Fruit fly (Drosophila melanogaster) whole organism, embryonic: ENCODE measurements around the gene tws.

ENCODE experiments used
- C15 ChIP-seq: fragments of 200-800 bp; sonication (Bioruptor generic); IDR thresholded peaks from 3 replicates; pipeline ENCODE4 v1.3.6; 2022; ENCODE audit warnings: missing biosample characterization, missing genetic modification characterization
- CG10209 ChIP-seq: fragments of 200-800 bp; sonication (Bioruptor generic); optimal IDR thresholded peaks from 3 replicates; lab custom pipeline; 2017; ENCODE audit warnings: missing biosample characterization, mild to moderate bottlenecking, missing genetic modification characterization, missing genetic modification reagents
- CG10267 ChIP-seq: fragments of 200-800 bp; sonication (Bioruptor generic); optimal IDR thresholded peaks from 2 replicates; lab custom pipeline; 2018; ENCODE audit warnings: missing biosample characterization, mild to moderate bottlenecking, missing genetic modification characterization, moderate library complexity
- CG10565 ChIP-seq: fragments of 200-800 bp; sonication (Bioruptor generic); optimal IDR thresholded peaks from 3 replicates; lab custom pipeline; 2016; ENCODE audit warnings: missing biosample characterization, mild to moderate bottlenecking, missing genetic modification characterization
- CG11247 ChIP-seq: fragments of 200-800 bp; sonication (Bioruptor generic); IDR thresholded peaks from 2 replicates; pipeline ENCODE4 v1.3.6; 2022; ENCODE audit warnings: missing biosample characterization, missing genetic modification characterization
- CG1603 ChIP-seq: fragments of 200-800 bp; sonication (Bioruptor generic); optimal IDR thresholded peaks from 2 replicates; lab custom pipeline; 2019; ENCODE audit warnings: missing biosample characterization, mild to moderate bottlenecking, missing genetic modification characterization, moderate library complexity
- CG17568 ChIP-seq: fragments of 200-800 bp; sonication (Bioruptor generic); optimal IDR thresholded peaks from 2 replicates; lab custom pipeline; 2018; ENCODE audit warnings: missing biosample characterization, mild to moderate bottlenecking, missing genetic modification characterization, moderate library complexity
- CG1792 ChIP-seq: fragments of 200-800 bp; sonication (Bioruptor generic); optimal IDR thresholded peaks from 2 replicates; lab custom pipeline; 2016; ENCODE audit warnings: missing biosample characterization, missing genetic modification characterization
- CG2129 ChIP-seq: fragments of 200-800 bp; sonication (Bioruptor generic); IDR thresholded peaks from 2 replicates; pipeline ENCODE4 v1.3.6; 2022; ENCODE audit warnings: missing biosample characterization, missing genetic modification characterization; ENCODE audit not compliant: partially characterized antibody
- CG30431 ChIP-seq: fragments of 200-800 bp; sonication (Bioruptor generic); optimal IDR thresholded peaks from 2 replicates; lab custom pipeline; 2017; ENCODE audit warnings: missing biosample characterization, missing genetic modification characterization
- CG31365 ChIP-seq: fragments of 200-800 bp; sonication (Bioruptor generic); optimal IDR thresholded peaks from 2 replicates; lab custom pipeline; 2018; ENCODE audit warnings: missing biosample characterization, mild to moderate bottlenecking, missing genetic modification characterization
- CG33213 ChIP-seq: fragments of 200-800 bp; sonication (Bioruptor generic); optimal IDR thresholded peaks from 3 replicates; lab custom pipeline; 2016; ENCODE audit warnings: missing biosample characterization, missing genetic modification characterization
- CG3726 ChIP-seq: fragments of 200-800 bp; sonication (Bioruptor generic); IDR thresholded peaks from 3 replicates; pipeline ENCODE4, ENCODE4 v1.3.6; 2022; ENCODE audit warnings: missing biosample characterization, missing genetic modification characterization
- CG6683 ChIP-seq: fragments of 200-800 bp; sonication (Bioruptor generic); optimal IDR thresholded peaks from 2 replicates; lab custom pipeline; 2017; ENCODE audit warnings: missing biosample characterization, mild to moderate bottlenecking, missing genetic modification characterization, missing genetic modification reagents
- CG6854 ChIP-seq: fragments of 200-800 bp; sonication (Bioruptor generic); optimal IDR thresholded peaks from 3 replicates; lab custom pipeline; 2017; ENCODE audit warnings: missing biosample characterization, mild to moderate bottlenecking, missing genetic modification characterization
- CG7271 ChIP-seq: fragments of 200-800 bp; sonication (Bioruptor generic); optimal IDR thresholded peaks from 2 replicates; lab custom pipeline; 2018; ENCODE audit warnings: missing biosample characterization, mild to moderate bottlenecking, missing genetic modification characterization, moderate library complexity
- CG7786 ChIP-seq: fragments of 200-800 bp; sonication (Bioruptor generic); optimal IDR thresholded peaks from 2 replicates; lab custom pipeline; 2016; ENCODE audit warnings: missing biosample characterization, missing genetic modification characterization
- CG7963 ChIP-seq: fragments of 200-800 bp; sonication (Bioruptor generic); IDR thresholded peaks from 3 replicates; pipeline ENCODE4 v1.3.6; 2022; ENCODE audit warnings: missing biosample characterization, missing genetic modification characterization; ENCODE audit not compliant: partially characterized antibody
- CHES-1-like ChIP-seq: fragments of 200-800 bp; sonication (Bioruptor generic); optimal IDR thresholded peaks from 2 replicates; lab custom pipeline; 2016; ENCODE audit warnings: missing biosample characterization, missing genetic modification characterization
- D19A ChIP-seq: fragments of 200-800 bp; optimal IDR thresholded peaks from 3 replicates; lab custom pipeline; 2019; ENCODE audit warnings: missing biosample characterization, mild to moderate bottlenecking, missing genetic modification characterization, moderate library complexity
- D19B ChIP-seq: fragments of 200-800 bp; sonication (Bioruptor generic); optimal IDR thresholded peaks from 2 replicates; lab custom pipeline; 2017; ENCODE audit warnings: missing biosample characterization, mild to moderate bottlenecking, missing genetic modification characterization
- Deaf1 ChIP-seq: fragments of 200-800 bp; optimal IDR thresholded peaks from 3 replicates; lab custom pipeline; 2019; ENCODE audit warnings: missing biosample characterization, mild to moderate bottlenecking, missing genetic modification characterization, moderate library complexity
- Dll ChIP-seq: fragments of 200-800 bp; sonication (Bioruptor generic); IDR thresholded peaks from 4 replicates; pipeline ENCODE4 v1.3.6; 2022; ENCODE audit warnings: missing biosample characterization, missing genetic modification characterization; ENCODE audit not compliant: partially characterized antibody
- E2f2 ChIP-seq: fragments of 200-800 bp; sonication (Bioruptor generic); IDR thresholded peaks from 2 replicates; pipeline ENCODE4 v1.3.6; 2022; ENCODE audit warnings: missing biosample characterization, missing genetic modification characterization
- Eip74EF ChIP-seq, 2 experiments: fragments of 200-800 bp in 1 of 2; fragments of >200 bp in 1 of 2; sonication (Bioruptor generic) in 1 of 2; optimal IDR thresholded peaks; 2 replicates each; lab custom pipeline; 2017 to 2019; ENCODE audit warnings: missing biosample characterization in 2 of 2, missing genetic modification characterization in 2 of 2, mild to moderate bottlenecking in 1 of 2, moderate library complexity in 1 of 2
- HmgZ ChIP-seq: fragments of 200-800 bp; sonication (Bioruptor generic); optimal IDR thresholded peaks from 2 replicates; lab custom pipeline; 2018; ENCODE audit warnings: missing biosample characterization, mild to moderate bottlenecking, missing genetic modification characterization
- Jarid2 ChIP-seq: fragments of 200-800 bp; sonication (Bioruptor generic); optimal IDR thresholded peaks from 3 replicates; lab custom pipeline; 2017; ENCODE audit warnings: mild to moderate bottlenecking, missing biosample characterization, missing genetic modification reagents, missing genetic modification characterization
- MESR4 ChIP-seq: fragments of 200-800 bp; sonication (Bioruptor generic); optimal IDR thresholded peaks from 2 replicates; lab custom pipeline; 2018; ENCODE audit warnings: missing biosample characterization, mild to moderate bottlenecking, missing genetic modification characterization, moderate library complexity
- NK7.1 ChIP-seq: fragments of 200-800 bp; sonication (Bioruptor generic); optimal IDR thresholded peaks from 3 replicates; lab custom pipeline; 2016; ENCODE audit warnings: missing biosample characterization, missing genetic modification characterization
- Nf-YC ChIP-seq: fragments of 200-800 bp; optimal IDR thresholded peaks from 3 replicates; lab custom pipeline; 2019; ENCODE audit warnings: missing biosample characterization, mild to moderate bottlenecking, missing genetic modification characterization, moderate library complexity
- Sin3A ChIP-seq: fragments of >200 bp; optimal IDR thresholded peaks from 2 replicates; lab custom pipeline; 2018
- ato ChIP-seq: fragments of 200-800 bp; sonication (Bioruptor generic); IDR thresholded peaks from 2 replicates; pipeline ENCODE4 v1.3.6; 2022; ENCODE audit warnings: missing biosample characterization, missing genetic modification characterization; ENCODE audit not compliant: partially characterized antibody
- br ChIP-seq: fragments of >200 bp; optimal IDR thresholded peaks from 2 replicates; lab custom pipeline; 2017
- btn ChIP-seq: fragments of 200-800 bp; sonication (Bioruptor generic); optimal IDR thresholded peaks from 2 replicates; lab custom pipeline; 2016; ENCODE audit warnings: missing biosample characterization, missing genetic modification characterization
- cg ChIP-seq: fragments of 200-800 bp; sonication (Bioruptor generic); optimal IDR thresholded peaks from 3 replicates; lab custom pipeline; 2019; ENCODE audit warnings: missing biosample characterization, mild to moderate bottlenecking, missing genetic modification characterization, moderate library complexity
- cwo ChIP-seq: fragments of 200-800 bp; sonication (Bioruptor generic); optimal IDR thresholded peaks from 3 replicates; lab custom pipeline; 2017; ENCODE audit warnings: missing biosample characterization, missing genetic modification characterization, mild to moderate bottlenecking, moderate library complexity, missing genetic modification reagents
- dm ChIP-seq: fragments of 200-800 bp; sonication (Bioruptor generic); optimal IDR thresholded peaks from 3 replicates; lab custom pipeline; 2016; ENCODE audit warnings: missing biosample characterization, missing genetic modification characterization
- dmrt11E ChIP-seq: fragments of 200-800 bp; sonication (Bioruptor generic); optimal IDR thresholded peaks from 3 replicates; lab custom pipeline; 2018; ENCODE audit warnings: missing biosample characterization, mild to moderate bottlenecking, missing genetic modification characterization, moderate library complexity
- fd96Cb ChIP-seq: fragments of 200-800 bp; sonication (Bioruptor generic); optimal IDR thresholded peaks from 2 replicates; lab custom pipeline; 2018; ENCODE audit warnings: missing biosample characterization, mild to moderate bottlenecking, missing genetic modification characterization, moderate library complexity
- ham ChIP-seq: fragments of 200-800 bp; sonication (Bioruptor generic); IDR thresholded peaks from 2 replicates; pipeline ENCODE4 v1.3.6; 2022; ENCODE audit warnings: missing biosample characterization, missing genetic modification characterization
- hb ChIP-seq: fragments of 200-800 bp; sonication (Bioruptor generic); IDR thresholded peaks from 3 replicates; pipeline ENCODE4 v1.3.6; 2022; ENCODE audit warnings: missing biosample characterization, missing genetic modification characterization; ENCODE audit not compliant: partially characterized antibody
- hkb ChIP-seq, 2 experiments: fragments of 200-800 bp in 1 of 2; fragments of >200 bp in 1 of 2; sonication (Bioruptor generic) in 1 of 2; IDR thresholded peaks in 1 of 2; optimal IDR thresholded peaks in 1 of 2; 2 replicates each; pipeline versions ENCODE4 v1.3.6 to Lab custom; 2017 to 2022; ENCODE audit warnings: missing biosample characterization in 1 of 2, missing genetic modification characterization in 1 of 2
- lov ChIP-seq, 2 experiments: fragments of 200-800 bp in 1 of 2; fragments of >200 bp in 1 of 2; sonication (Bioruptor generic) in 1 of 2; IDR thresholded peaks in 1 of 2; optimal IDR thresholded peaks in 1 of 2; 2 replicates in 1 of 2; 3 replicates in 1 of 2; pipeline versions ENCODE4 v1.3.6 to Lab custom; 2017 to 2022; ENCODE audit warnings: missing biosample characterization in 1 of 2, missing genetic modification characterization in 1 of 2
- mirr ChIP-seq: fragments of 200-800 bp; sonication (Bioruptor generic); optimal IDR thresholded peaks from 3 replicates; lab custom pipeline; 2018; ENCODE audit warnings: missing biosample characterization, mild to moderate bottlenecking, missing genetic modification characterization
- pb ChIP-seq: fragments of 200-800 bp; sonication (Bioruptor generic); optimal IDR thresholded peaks from 3 replicates; lab custom pipeline; 2016; ENCODE audit warnings: missing biosample characterization, missing genetic modification characterization
- rib ChIP-seq: fragments of 200-800 bp; sonication (Bioruptor generic); IDR thresholded peaks from 2 replicates; pipeline ENCODE4 v1.3.6; 2022; ENCODE audit warnings: missing biosample characterization, missing genetic modification characterization
- sens-2 ChIP-seq: fragments of 200-800 bp; sonication (Bioruptor generic); IDR thresholded peaks from 2 replicates; pipeline ENCODE4 v1.3.6; 2022; ENCODE audit warnings: missing biosample characterization, missing genetic modification characterization
- sr ChIP-seq: fragments of 200-800 bp; sonication (Bioruptor generic); IDR thresholded peaks from 3 replicates; pipeline ENCODE4 v1.3.6; 2022; ENCODE audit warnings: missing biosample characterization, missing genetic modification characterization

tws gene

dm6 chr3R:10170356-10170876, 30.8 kb upstream of the tws start, which contains the start of gene Best1 (continued):
- TF ChIP-seq mirr (peak; percentile 68), Jarid2 (GFP tag; lab: Kevin White, UChicago) (peak; percentile 98), hkb (optimal IDR thresholded peaks at IDR 0.05; lab: Kevin White, UChicago) (no peak), hkb (GFP tag; IDR thresholded peaks at IDR 0.05; lab: Robert Waterston, UW) (peak; percentile 93), cg (GFP tag; lab: Kevin White, UChicago) (peak; percentile 86), cwo (GFP tag; lab: Kevin White, UChicago) (peak; percentile 89), fd96Cb (peak; percentile 91), sens-2 (peak; percentile 77), CG10267 (tag; lab: Kevin White, UChicago) (peak; percentile 89), CG7271 (tag; lab: Kevin White, UChicago) (peak; percentile 68), sr (GFP tag; lab: Robert Waterston, UW) (peak; percentile 75; the same call in 2 of the 3 replicates), CG3726 (GFP tag; lab: Robert Waterston, UW) (peak; percentile 61; the same call in 1 of the 3 replicates), Dll (GFP tag; lab: Robert Waterston, UW) (peak; percentile 55; the same call in 2 of the 4 replicates), CG31365 (tag; lab: Kevin White, UChicago) (peak; percentile 72), ato (GFP tag; lab: Robert Waterston, UW) (peak; percentile 54; the same call in 1 of the 2 replicates), pb (GFP tag; lab: Kevin White, UChicago) (peak; percentile 70), NK7.1 (GFP tag; lab: Kevin White, UChicago) (peak; percentile 42), CHES-1-like (GFP tag; lab: Kevin White, UChicago) (peak; percentile 65), dmrt11E (tag; lab: Kevin White, UChicago) (peak; percentile 83), lov (optimal IDR thresholded peaks at IDR 0.05; lab: Kevin White, UChicago) (no peak), lov (GFP tag; IDR thresholded peaks at IDR 0.05; lab: Robert Waterston, UW) (peak; percentile 80), CG30431 (GFP tag; lab: Kevin White, UChicago) (peak; percentile 86), hb (GFP tag; lab: Robert Waterston, UW) (peak; percentile 60; the same call in 1 of the 3 replicates), Sin3A (lab: Kevin White, UChicago) (no peak), dm (GFP tag; lab: Kevin White, UChicago) (peak; percentile 33), rib (GFP tag; lab: Robert Waterston, UW) (peak; percentile 96), HmgZ (tag; lab: Kevin White, UChicago) (peak; percentile 96), CG6683 (GFP tag; lab: Kevin White, UChicago) (peak; percentile 85), ham (no peak), C15 (GFP tag; lab: Robert Waterston, UW) (peak; percentile 75; the same call in 2 of the 3 replicates), Eip74EF (GFP tag; optimal IDR thresholded peaks at IDR 0.05; lab: Kevin White, UChicago) (peak in 1 of 2 experiments; percentile 98), D19B (GFP tag; lab: Kevin White, UChicago) (peak; percentile 80), CG10209 (GFP tag; lab: Kevin White, UChicago) (peak; percentile 91), E2f2 (GFP tag; lab: Robert Waterston, UW) (peak; percentile 69), CG11247 (GFP tag; lab: Robert Waterston, UW) (peak; percentile 94), CG7786 (GFP tag; lab: Kevin White, UChicago) (peak; percentile 59), CG7963 (GFP tag; lab: Robert Waterston, UW) (no peak), D19A (tag; lab: Kevin White, UChicago) (peak; percentile 88), CG33213 (GFP tag; lab: Kevin White, UChicago) (peak; percentile 50), CG6854 (GFP tag; lab: Kevin White, UChicago) (peak; percentile 90), btn (GFP tag; lab: Kevin White, UChicago) (no peak), CG2129 (GFP tag; lab: Robert Waterston, UW) (no peak), Nf-YC (peak; percentile 84), MESR4 (GFP tag; lab: Kevin White, UChicago) (peak; percentile 29), br (lab: Kevin White, UChicago) (no peak), CG17568 (peak; percentile 88), Deaf1 (tag; lab: Kevin White, UChicago) (peak; percentile 74), CG10565 (GFP tag; lab: Kevin White, UChicago) (no peak), CG1603 (tag; lab: Kevin White, UChicago) (peak; percentile 82), CG1792 (peak; percentile 40)
